Fruit fly (Drosophila melanogaster) whole organism, adult: ENCODE measurements around the gene sinu.
A peak's percentile ranks its signal among the peaks of the same experiment; 100 is the strongest.

Source experiments
- CG11617 ChIP-seq: fragments of 200-800 bp; sonication (Bioruptor generic); optimal IDR thresholded peaks from 2 replicates; lab custom pipeline; 2017; ENCODE audit warnings: mild to moderate bottlenecking, missing biosample characterization, missing genetic modification reagents, missing genetic modification characterization
- CG12768 ChIP-seq: fragments of 200-800 bp; sonication (Bioruptor generic); optimal IDR thresholded peaks from 2 replicates; lab custom pipeline; 2017; ENCODE audit warnings: missing biosample characterization, missing genetic modification characterization, mild to moderate bottlenecking, moderate library complexity, missing genetic modification reagents
- CG14711 ChIP-seq: fragments of 200-800 bp; sonication (Bioruptor generic); optimal IDR thresholded peaks from 2 replicates; lab custom pipeline; 2018; ENCODE audit warnings: missing biosample characterization, mild to moderate bottlenecking, missing genetic modification characterization, moderate library complexity
- CG1620 ChIP-seq: fragments of 200-800 bp; sonication (Bioruptor generic); optimal IDR thresholded peaks from 2 replicates; lab custom pipeline; 2016; ENCODE audit warnings: missing biosample characterization, missing genetic modification characterization
- CG33017 ChIP-seq: fragments of 200-800 bp; sonication (Bioruptor generic); optimal IDR thresholded peaks from 2 replicates; lab custom pipeline; 2018; ENCODE audit warnings: missing biosample characterization, mild to moderate bottlenecking, missing genetic modification characterization, moderate library complexity
- CG5204 ChIP-seq: fragments of 200-800 bp; sonication (Bioruptor generic); optimal IDR thresholded peaks from 2 replicates; lab custom pipeline; 2016; ENCODE audit warnings: missing biosample characterization, missing genetic modification characterization
- CG7045 ChIP-seq: fragments of 200-800 bp; sonication (Bioruptor generic); optimal IDR thresholded peaks from 2 replicates; lab custom pipeline; 2017; ENCODE audit warnings: missing biosample characterization, mild to moderate bottlenecking, missing genetic modification characterization
- CG7101 ChIP-seq: fragments of 200-800 bp; sonication (Bioruptor generic); optimal IDR thresholded peaks from 2 replicates; lab custom pipeline; 2018; ENCODE audit warnings: missing biosample characterization, mild to moderate bottlenecking, missing genetic modification characterization, moderate library complexity
- Clk ChIP-seq: fragments of 200-800 bp; sonication (Bioruptor generic); optimal IDR thresholded peaks from 2 replicates; lab custom pipeline; 2017; ENCODE audit warnings: missing biosample characterization, missing genetic modification characterization
- Crg-1 ChIP-seq: fragments of 200-800 bp; sonication (Bioruptor generic); optimal IDR thresholded peaks from 2 replicates; lab custom pipeline; 2016; ENCODE audit warnings: missing biosample characterization, missing genetic modification characterization
- Hr96 ChIP-seq: fragments of 200-800 bp; sonication (Bioruptor generic); optimal IDR thresholded peaks from 2 replicates; lab custom pipeline; 2016; ENCODE audit warnings: missing biosample characterization, missing genetic modification characterization
- Mnt ChIP-seq: fragments of 200-800 bp; sonication (Bioruptor generic); optimal IDR thresholded peaks from 2 replicates; lab custom pipeline; 2016; ENCODE audit warnings: missing biosample characterization, mild to moderate bottlenecking, missing genetic modification characterization
- bab1 ChIP-seq: fragments of 200-800 bp; sonication (Bioruptor generic); optimal IDR thresholded peaks from 3 replicates; lab custom pipeline; 2019; ENCODE audit warnings: missing biosample characterization, mild to moderate bottlenecking, missing genetic modification characterization, moderate library complexity
- cic ChIP-seq: fragments of 200-800 bp; sonication (Bioruptor generic); optimal IDR thresholded peaks from 2 replicates; lab custom pipeline; 2017; ENCODE audit warnings: missing biosample characterization, mild to moderate bottlenecking, missing genetic modification characterization, moderate library complexity
- cnc ChIP-seq, 2 experiments: fragments of >200 bp; optimal IDR thresholded peaks; 2 replicates each; lab custom pipeline; 2017
- kay ChIP-seq: fragments of 200-800 bp; sonication (Bioruptor generic); peaks from one replicate; lab custom pipeline; 2016; ENCODE audit warnings: missing biosample characterization, missing genetic modification characterization, borderline replicate concordance
- ovo ChIP-seq: fragments of 200-800 bp; sonication (Bioruptor generic); optimal IDR thresholded peaks from 2 replicates; lab custom pipeline; 2016; ENCODE audit warnings: missing biosample characterization, missing genetic modification characterization
- pad ChIP-seq: fragments of 200-800 bp; sonication (Bioruptor generic); optimal IDR thresholded peaks from 3 replicates; lab custom pipeline; 2017; ENCODE audit warnings: missing biosample characterization, missing genetic modification characterization, mild to moderate bottlenecking, moderate library complexity, missing genetic modification reagents
- tj ChIP-seq: fragments of 200-800 bp; sonication (Bioruptor generic); optimal IDR thresholded peaks from 3 replicates; lab custom pipeline; 2017; ENCODE audit warnings: missing biosample characterization, mild to moderate bottlenecking, missing genetic modification characterization, moderate library complexity
- toe ChIP-seq: fragments of 200-800 bp; sonication (Bioruptor generic); optimal IDR thresholded peaks from 2 replicates; lab custom pipeline; 2016; ENCODE audit warnings: missing biosample characterization, missing genetic modification characterization

The sinu gene

DNA sequence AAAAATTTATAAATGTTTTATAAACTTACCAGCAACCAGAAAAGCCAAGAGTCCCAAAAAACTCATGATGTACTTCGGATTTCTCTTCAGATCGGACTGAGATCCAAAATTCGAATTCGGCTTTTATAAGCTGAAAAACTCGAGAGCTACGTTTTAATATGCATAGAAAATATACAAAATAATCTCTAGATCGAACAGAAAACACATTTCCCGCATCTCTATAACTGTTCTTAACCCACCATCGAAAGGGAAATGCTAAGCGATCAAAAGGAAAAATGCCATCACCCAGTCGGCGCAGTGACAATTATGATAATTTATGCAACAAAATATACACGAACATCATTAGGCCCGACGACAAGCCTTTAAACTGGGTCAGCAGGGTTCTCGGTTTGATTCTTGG, 38.2 kb upstream of the sinu start, which contains the start of gene CG10591:
Gene CG10591 (minus strand): TSS at position 101 of the 400 bp plus-strand sequence.
- TF ChIP-seq pad (no peak), CG1620 (GFP tag; lab: Kevin White, UChicago) (no peak), Hr96 (no peak), CG33017 (tag; lab: Kevin White, UChicago) (no peak), bab1 (GFP tag; lab: Kevin White, UChicago) (no peak), cic (GFP tag; lab: Kevin White, UChicago) (no peak), Clk (no peak), CG5204 (no peak), kay (GFP tag; lab: Kevin White, UChicago) (no peak), CG7045 (no peak), CG11617 (GFP tag; lab: Kevin White, UChicago) (no peak), cnc (optimal IDR thresholded peaks at IDR 0.05; lab: Kevin White, UChicago) (no peak), CG14711 (tag; lab: Kevin White, UChicago) (no peak), Mnt (GFP tag; lab: Kevin White, UChicago) (no peak), ovo (GFP tag; lab: Kevin White, UChicago) (no peak), tj (no peak), Crg-1 (GFP tag; lab: Kevin White, UChicago) (no peak), CG12768 (GFP tag; lab: Kevin White, UChicago) (no peak), toe (GFP tag; lab: Kevin White, UChicago) (no peak), CG7101 (no peak)

- TF ChIP-seq pad: no peak
- no peak for TF ChIP-seq tj
- peak; percentile 47 for TF ChIP-seq kay (GFP tag; lab: Kevin White, UChicago)
- no peak for TF ChIP-seq CG33017 (tag; lab: Kevin White, UChicago)
- TF ChIP-seq Hr96: no peak
These were observed 33.6 kb upstream of the sinu start, which contains the start of the genes Alp10 and Alp9 for dm6 chr3L:5594853-5595593. Gene Alp10, minus strand, starts transcription at chr3L:5595272. Gene Alp9, plus strand, starts transcription at chr3L:5595542.

DNA sequence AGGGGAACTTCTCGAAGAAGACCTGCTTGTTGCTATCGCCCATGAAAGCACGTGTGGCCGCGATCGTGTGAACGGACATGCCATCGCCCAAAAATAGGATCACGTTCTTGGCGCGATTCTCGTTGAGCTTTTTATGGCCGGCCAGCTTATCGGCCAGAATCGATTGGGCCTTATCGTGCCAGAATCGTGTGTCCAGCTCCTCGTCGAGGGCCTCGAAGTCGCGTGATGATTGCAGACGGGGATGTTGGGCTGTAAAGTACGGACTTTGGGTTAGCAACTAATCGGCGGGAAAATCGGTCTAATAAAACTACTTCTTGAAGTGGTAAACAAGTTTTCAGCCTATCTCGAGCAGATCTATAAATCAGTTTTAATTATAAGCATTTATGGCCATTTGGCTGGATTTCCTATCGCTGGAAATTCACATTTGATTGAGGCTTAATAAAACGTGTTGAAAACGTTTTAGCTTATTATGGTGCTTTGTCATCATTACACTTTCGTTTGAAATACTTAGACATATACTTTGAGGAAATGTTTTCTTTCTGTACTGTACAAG, 32.8 kb upstream of the sinu start:
- TF ChIP-seq CG7101 (no peak), CG12768 (GFP tag; lab: Kevin White, UChicago) (no peak), toe (GFP tag; lab: Kevin White, UChicago) (no peak), CG5204 (no peak), ovo (GFP tag; lab: Kevin White, UChicago) (no peak), cnc (optimal IDR thresholded peaks at IDR 0.05; lab: Kevin White, UChicago) (no peak), CG1620 (GFP tag; lab: Kevin White, UChicago) (no peak), kay (GFP tag; lab: Kevin White, UChicago) (no peak), CG7045 (no peak), Hr96 (no peak), Crg-1 (GFP tag; lab: Kevin White, UChicago) (no peak), bab1 (GFP tag; lab: Kevin White, UChicago) (no peak), tj (no peak), Clk (no peak), CG33017 (tag; lab: Kevin White, UChicago) (no peak), Mnt (GFP tag; lab: Kevin White, UChicago) (no peak)

dm6 chr3L:5592437-5592836, 31.0 kb upstream of the sinu start, which contains the start of gene spo:
Gene spo, minus strand, starts transcription at chr3L:5592571.
- no peak for TF ChIP-seq bab1 (GFP tag; lab: Kevin White, UChicago)
- peak; percentile 91 for TF ChIP-seq tj

- TF ChIP-seq CG33017 (tag; lab: Kevin White, UChicago) (peak; percentile 53), CG1620 (GFP tag; lab: Kevin White, UChicago) (peak; percentile 82), CG7045 (peak; percentile 75), CG14711 (tag; lab: Kevin White, UChicago) (peak; percentile 75), cic (GFP tag; lab: Kevin White, UChicago) (no peak), Hr96 (peak; percentile 79), CG5204 (peak; percentile 83), Clk (peak; percentile 71), tj (peak; percentile 47), Mnt (GFP tag; lab: Kevin White, UChicago) (peak; percentile 67), ovo (GFP tag; lab: Kevin White, UChicago) (peak; percentile 67), CG11617 (GFP tag; lab: Kevin White, UChicago) (peak; percentile 51), toe (GFP tag; lab: Kevin White, UChicago) (peak; percentile 91), CG7101 (peak; percentile 77), CG12768 (GFP tag; lab: Kevin White, UChicago) (peak; percentile 69), cnc (optimal IDR thresholded peaks at IDR 0.05; lab: Kevin White, UChicago) (no peak), bab1 (GFP tag; lab: Kevin White, UChicago) (peak; percentile 85), Crg-1 (GFP tag; lab: Kevin White, UChicago) (peak; percentile 67), pad (peak; percentile 63), kay (GFP tag; lab: Kevin White, UChicago) (no peak)
These were observed 21.9 kb upstream of the sinu start for dm6 chr3L:5583295-5583707.

- TF ChIP-seq CG33017 (tag; lab: Kevin White, UChicago) (no peak), Hr96 (no peak), CG11617 (GFP tag; lab: Kevin White, UChicago) (no peak), cnc (optimal IDR thresholded peaks at IDR 0.05; lab: Kevin White, UChicago) (no peak), CG7101 (no peak), CG5204 (no peak), kay (GFP tag; lab: Kevin White, UChicago) (no peak), Mnt (GFP tag; lab: Kevin White, UChicago) (no peak)
These were observed 20.1 kb upstream of the sinu start for dm6 chr3L:5581542-5581941.
